Worm (Caenorhabditis elegans): Measurements from ENCODE around the gene R11D1.1.

R11D1.1 gene

ce11 chrV:12716447-12716846, 12.3 kb downstream of the R11D1.1 start, which contains the start of gene str-178:
TSS of gene str-178 (minus strand) at chrV:12716547.
- TF ChIP-seq pqm-1 (tag; optimal IDR thresholded peaks at IDR 0.05) = no peak
- TF ChIP-seq ceh-30 (tag; optimal IDR thresholded peaks at IDR 0.05) = no peak
- TF ChIP-seq F13H6.1 (tag; optimal IDR thresholded peaks at IDR 0.05) = no peak
- no peak for TF ChIP-seq hlh-6 (tag; optimal IDR thresholded peaks at IDR 0.05)
- TF ChIP-seq ama-1 (optimal IDR thresholded peaks at IDR 0.05) = no peak
- TF ChIP-seq eyg-1 (tag; optimal IDR thresholded peaks at IDR 0.05) = no peak
- no peak for TF ChIP-seq ztf-16 (tag; optimal IDR thresholded peaks at IDR 0.05)
- TF ChIP-seq mec-3 (tag; optimal IDR thresholded peaks at IDR 0.05; ENCODE audit: borderline replicate concordance) = no peak

- TF ChIP-seq ttx-3 (tag; optimal IDR thresholded peaks at IDR 0.05) = no peak
- TF ChIP-seq madf-2 (tag; optimal IDR thresholded peaks at IDR 0.05) = no peak
Observed at ce11 chrV:12718622-12719021, 14.4 kb downstream of the R11D1.1 start, which contains the start of gene str-181. TSS of gene str-181 (minus strand) at chrV:12718722.

DNA sequence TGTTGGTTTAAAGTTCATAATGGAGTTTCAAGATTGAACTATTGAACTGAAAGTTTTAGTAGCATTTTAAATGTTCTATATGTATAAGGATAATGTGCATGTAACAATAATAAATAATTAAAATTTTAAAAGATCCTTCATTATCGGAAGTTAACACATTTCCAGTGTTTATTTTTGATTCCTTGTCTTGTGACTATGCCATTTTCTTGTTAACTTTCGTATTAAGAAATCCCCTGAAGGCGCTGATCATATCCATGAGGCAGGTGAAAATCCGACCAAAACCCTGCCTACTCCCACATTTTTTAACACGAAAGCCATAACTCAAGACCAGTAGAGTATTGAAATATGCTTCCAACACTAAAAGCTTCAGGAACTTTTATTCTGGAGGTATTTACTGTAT, 15.5 kb downstream of the R11D1.1 start, which contains the start of gene R11D1.7:
TSS of gene R11D1.7 (plus strand) at position 301 of the 400 bp plus-strand sequence.
- TF ChIP-seq hlh-30 (tag; optimal IDR thresholded peaks at IDR 0.05; ENCODE audit: insufficient read depth) = no peak
- TF ChIP-seq K09A11.1 (tag; optimal IDR thresholded peaks at IDR 0.05; ENCODE audit: insufficient read depth) = no peak
- TF ChIP-seq ceh-48 (tag; optimal IDR thresholded peaks at IDR 0.05) = no peak

DNA sequence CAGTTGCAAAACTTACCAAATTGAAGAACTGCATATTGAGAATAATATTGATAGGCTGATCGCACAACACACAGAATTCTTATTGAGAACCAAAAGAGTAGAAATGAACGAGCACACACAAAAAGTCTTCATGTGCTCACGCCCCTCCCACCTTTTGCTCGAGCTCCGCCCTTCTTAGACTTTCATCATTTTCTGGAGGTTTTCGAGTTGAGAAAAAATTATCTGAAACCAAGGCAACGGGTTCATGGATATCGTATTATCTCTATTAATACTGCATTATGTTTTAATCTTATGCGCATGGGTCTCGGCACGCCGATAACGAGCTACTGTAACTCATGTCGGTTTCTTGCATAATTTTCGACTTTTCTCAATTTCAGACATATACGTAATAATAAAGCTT, 21.7 kb downstream of the R11D1.1 start, which contains the start of gene R11D1.12:
TSS of gene R11D1.12 (minus strand) at position 101 of the 400 bp plus-strand sequence.
- no peak for TF ChIP-seq che-1 (tag; optimal IDR thresholded peaks at IDR 0.05)
- TF ChIP-seq F13H6.1 (tag; optimal IDR thresholded peaks at IDR 0.05) = no peak

- no peak for TF ChIP-seq pat-9 (tag; optimal IDR thresholded peaks at IDR 0.05)
Observed at ce11 chrV:12727104-12727637, 23.0 kb downstream of the R11D1.1 start, which contains the start of gene R11D1.13. TSS of gene R11D1.13 (plus strand) at chrV:12727154.

- TF ChIP-seq pat-9 (tag; optimal IDR thresholded peaks at IDR 0.05) (no peak), pha-2 (tag; optimal IDR thresholded peaks at IDR 0.05) (no peak), ref-2 (tag; optimal IDR thresholded peaks at IDR 0.05) (no peak), npax-4 (tag; optimal IDR thresholded peaks at IDR 0.05) (no peak), elt-2 (tag; optimal IDR thresholded peaks at IDR 0.05) (peak; percentile 36), K02D7.2 (tag; optimal IDR thresholded peaks at IDR 0.05) (no peak), hlh-13 (GFP tag; optimal IDR thresholded peaks at IDR 0.05) (no peak), rnt-1 (tag; optimal IDR thresholded peaks at IDR 0.05) (no peak), che-1 (tag; optimal IDR thresholded peaks at IDR 0.05) (no peak), ceh-22 (tag; optimal IDR thresholded peaks at IDR 0.05) (no peak), madf-2 (tag; optimal IDR thresholded peaks at IDR 0.05) (no peak), fkh-10 (GFP tag; optimal IDR thresholded peaks at IDR 0.05) (no peak), pag-3 (tag; optimal IDR thresholded peaks at IDR 0.05; ENCODE audit: borderline replicate concordance) (no peak), unc-3 (GFP tag; conservative IDR thresholded peaks at IDR 0.05) (no peak), unc-3 (tag; optimal IDR thresholded peaks at IDR 0.05) (no peak), ceh-6 (GFP tag; optimal IDR thresholded peaks at IDR 0.05) (no peak), nfya-1 (tag; optimal IDR thresholded peaks at IDR 0.05) (peak; percentile 76), ttx-3 (tag; optimal IDR thresholded peaks at IDR 0.05) (peak; percentile 5), ceh-34 (tag; optimal IDR thresholded peaks at IDR 0.05) (peak; percentile 16), nhr-11 (tag; optimal IDR thresholded peaks at IDR 0.05) (no peak), eyg-1 (tag; optimal IDR thresholded peaks at IDR 0.05) (no peak), tbx-2 (tag; optimal IDR thresholded peaks at IDR 0.05) (peak; percentile 16), sdc-2 (tag; optimal IDR thresholded peaks at IDR 0.05) (no peak), gmeb-2 (tag; optimal IDR thresholded peaks at IDR 0.05) (no peak), ceh-31 (tag; optimal IDR thresholded peaks at IDR 0.05) (peak; percentile 58), zip-5 (tag; optimal IDR thresholded peaks at IDR 0.05) (no peak), unc-42 (tag; optimal IDR thresholded peaks at IDR 0.05) (peak; percentile 84), dve-1 (tag; optimal IDR thresholded peaks at IDR 0.05) (peak; percentile 63), unc-86 (tag; optimal IDR thresholded peaks at IDR 0.05) (peak; percentile 4), ceh-14 (tag; optimal IDR thresholded peaks at IDR 0.05) (peak; percentile 3), ceh-18 (tag; optimal IDR thresholded peaks at IDR 0.05) (peak; percentile 17), tbx-7 (tag; optimal IDR thresholded peaks at IDR 0.05) (no peak)
Observed at ce11 chrV:12728062-12728665, 24.0 kb downstream of the R11D1.1 start, which contains the start of the genes rpl-28 and mrpl-49. TSS of gene rpl-28 (minus strand) at chrV:12728112. TSS of gene mrpl-49 (plus strand) at chrV:12728631.

All from whole organism, late embryonic.